Fruit fly (Drosophila melanogaster) whole organism, embryonic: ENCODE data around the gene GXIVsPLA2.

Experiments
- BEAF-32 ChIP-seq: fragments of 200-800 bp; sonication (Bioruptor generic); optimal IDR thresholded peaks from 3 replicates; lab custom pipeline; 2017; ENCODE audit warnings: missing biosample characterization, missing genetic modification characterization, mild to moderate bottlenecking, moderate library complexity, missing genetic modification reagents
- Bdp1 ChIP-seq: fragments of 200-800 bp; sonication (Bioruptor generic); optimal IDR thresholded peaks from 3 replicates; lab custom pipeline; 2016; ENCODE audit warnings: missing biosample characterization, missing genetic modification characterization
- CG10274 ChIP-seq: fragments of 200-800 bp; sonication (Bioruptor generic); optimal IDR thresholded peaks from 3 replicates; lab custom pipeline; 2017; ENCODE audit warnings: missing biosample characterization, mild to moderate bottlenecking, missing genetic modification characterization
- CG10366 ChIP-seq: fragments of 200-800 bp; sonication (Bioruptor generic); IDR thresholded peaks from 2 replicates; pipeline ENCODE4 v1.3.6; 2022; ENCODE audit warnings: missing biosample characterization, missing genetic modification characterization
- CG10462 ChIP-seq: fragments of 200-800 bp; sonication (Bioruptor generic); optimal IDR thresholded peaks from 2 replicates; lab custom pipeline; 2016; ENCODE audit warnings: missing biosample characterization, missing genetic modification characterization
- CG11695 ChIP-seq: fragments of 200-800 bp; sonication (Bioruptor generic); IDR thresholded peaks from 3 replicates; pipeline ENCODE4 v1.3.6; 2022; ENCODE audit warnings: missing biosample characterization, missing genetic modification characterization
- CG12155 ChIP-seq: fragments of 200-800 bp; sonication (Bioruptor generic); optimal IDR thresholded peaks from 3 replicates; lab custom pipeline; 2016; ENCODE audit warnings: missing biosample characterization, missing genetic modification characterization
- CG14014 ChIP-seq: fragments of 200-800 bp; sonication (Bioruptor generic); IDR thresholded peaks from 2 replicates; pipeline ENCODE4 v1.3.6; 2022; ENCODE audit warnings: missing biosample characterization, missing genetic modification characterization
- CG15073 ChIP-seq: fragments of 200-800 bp; sonication (Bioruptor generic); optimal IDR thresholded peaks from 2 replicates; lab custom pipeline; 2016; ENCODE audit warnings: missing biosample characterization, missing genetic modification characterization
- CG15601 ChIP-seq: fragments of 200-800 bp; sonication (Bioruptor generic); optimal IDR thresholded peaks from 3 replicates; lab custom pipeline; 2019; ENCODE audit warnings: missing biosample characterization, mild to moderate bottlenecking, missing genetic modification characterization, moderate library complexity
- CG1603 ChIP-seq: fragments of 200-800 bp; sonication (Bioruptor generic); optimal IDR thresholded peaks from 2 replicates; lab custom pipeline; 2019; ENCODE audit warnings: missing biosample characterization, mild to moderate bottlenecking, missing genetic modification characterization, moderate library complexity
- CG17361 ChIP-seq: fragments of 200-800 bp; sonication (Bioruptor generic); IDR thresholded peaks from 3 replicates; pipeline ENCODE4 v1.3.6; 2022; ENCODE audit warnings: missing biosample characterization, missing genetic modification characterization
- CG17568 ChIP-seq: fragments of 200-800 bp; sonication (Bioruptor generic); optimal IDR thresholded peaks from 2 replicates; lab custom pipeline; 2018; ENCODE audit warnings: missing biosample characterization, mild to moderate bottlenecking, missing genetic modification characterization, moderate library complexity
- CG17829 ChIP-seq: fragments of 200-800 bp; optimal IDR thresholded peaks from 2 replicates; lab custom pipeline; 2019; ENCODE audit warnings: missing biosample characterization, mild to moderate bottlenecking, missing genetic modification characterization, moderate library complexity
- CG2889 ChIP-seq: fragments of 200-800 bp; sonication (Bioruptor generic); IDR thresholded peaks from 3 replicates; pipeline ENCODE4 v1.3.6; 2022; ENCODE audit warnings: missing biosample characterization, missing genetic modification characterization
- CG30403 ChIP-seq: fragments of 200-800 bp; sonication (Bioruptor generic); optimal IDR thresholded peaks from 3 replicates; lab custom pipeline; 2016; ENCODE audit warnings: missing biosample characterization, missing genetic modification characterization
- CG5245 ChIP-seq: fragments of 200-800 bp; sonication (Bioruptor generic); optimal IDR thresholded peaks from 3 replicates; lab custom pipeline; 2016; ENCODE audit warnings: missing biosample characterization, missing genetic modification characterization
- CG6854 ChIP-seq: fragments of 200-800 bp; sonication (Bioruptor generic); optimal IDR thresholded peaks from 3 replicates; lab custom pipeline; 2017; ENCODE audit warnings: missing biosample characterization, mild to moderate bottlenecking, missing genetic modification characterization
- CG8359 ChIP-seq: fragments of 200-800 bp; sonication (Bioruptor generic); optimal IDR thresholded peaks from 2 replicates; lab custom pipeline; 2017; ENCODE audit warnings: missing biosample characterization, mild to moderate bottlenecking, missing genetic modification characterization, borderline replicate concordance
- CHES-1-like ChIP-seq: fragments of 200-800 bp; sonication (Bioruptor generic); optimal IDR thresholded peaks from 2 replicates; lab custom pipeline; 2016; ENCODE audit warnings: missing biosample characterization, missing genetic modification characterization
- CTCF ChIP-seq: fragments of 200-800 bp; sonication (Bioruptor generic); optimal IDR thresholded peaks from 2 replicates; lab custom pipeline; 2017; ENCODE audit warnings: missing biosample characterization, mild to moderate bottlenecking, missing genetic modification characterization, moderate library complexity
- Dek ChIP-seq: fragments of 200-800 bp; sonication (Bioruptor generic); optimal IDR thresholded peaks from 3 replicates; lab custom pipeline; 2019; ENCODE audit warnings: missing biosample characterization, mild to moderate bottlenecking, missing genetic modification characterization, moderate library complexity
- Dip2 ChIP-seq: fragments of 200-800 bp; sonication (Bioruptor generic); IDR thresholded peaks from 2 replicates; pipeline ENCODE4 v1.3.6; 2022; ENCODE audit warnings: missing biosample characterization, missing genetic modification characterization
- Doc3 ChIP-seq: fragments of 200-800 bp; sonication (Bioruptor generic); IDR thresholded peaks from 3 replicates; pipeline ENCODE4 v1.3.6; 2022; ENCODE audit warnings: missing biosample characterization, missing genetic modification characterization; ENCODE audit not compliant: partially characterized antibody
- Fer1 ChIP-seq: fragments of 200-800 bp; sonication (Bioruptor generic); optimal IDR thresholded peaks from 2 replicates; lab custom pipeline; 2017; ENCODE audit warnings: missing biosample characterization, mild to moderate bottlenecking, missing genetic modification characterization
- Fer3 ChIP-seq: fragments of 200-800 bp; sonication (Bioruptor generic); optimal IDR thresholded peaks from 2 replicates; lab custom pipeline; 2018; ENCODE audit warnings: missing biosample characterization, mild to moderate bottlenecking, missing genetic modification characterization, moderate library complexity
- HLH54F ChIP-seq: fragments of 200-800 bp; sonication (Bioruptor generic); optimal IDR thresholded peaks from 3 replicates; lab custom pipeline; 2016; ENCODE audit warnings: missing biosample characterization, missing genetic modification characterization
- Hmr ChIP-seq: fragments of 200-800 bp; sonication (Bioruptor generic); optimal IDR thresholded peaks from 3 replicates; lab custom pipeline; 2017; ENCODE audit warnings: mild to moderate bottlenecking, missing biosample characterization, missing genetic modification reagents, missing genetic modification characterization
- MESR4 ChIP-seq: fragments of 200-800 bp; sonication (Bioruptor generic); optimal IDR thresholded peaks from 2 replicates; lab custom pipeline; 2018; ENCODE audit warnings: missing biosample characterization, mild to moderate bottlenecking, missing genetic modification characterization, moderate library complexity
- NfI ChIP-seq: fragments of 200-800 bp; sonication (Bioruptor generic); optimal IDR thresholded peaks from 3 replicates; lab custom pipeline; 2018; ENCODE audit warnings: missing biosample characterization, mild to moderate bottlenecking, missing genetic modification characterization, moderate library complexity
- Sin3A ChIP-seq: fragments of >200 bp; optimal IDR thresholded peaks from 2 replicates; lab custom pipeline; 2018
- Taf1 ChIP-seq: fragments of 200-800 bp; sonication (Bioruptor generic); IDR thresholded peaks from 2 replicates; pipeline ENCODE4 v1.3.6; 2022; ENCODE audit warnings: missing biosample characterization, missing genetic modification characterization
- Xrp1 ChIP-seq: fragments of 200-800 bp; sonication (Bioruptor generic); IDR thresholded peaks from 2 replicates; pipeline ENCODE4 v1.3.6; 2022; ENCODE audit warnings: missing biosample characterization, missing genetic modification characterization
- ab ChIP-seq: fragments of 200-800 bp; sonication (Bioruptor generic); optimal IDR thresholded peaks from 2 replicates; lab custom pipeline; 2016; ENCODE audit warnings: missing biosample characterization, missing genetic modification characterization
- abd-A ChIP-seq: fragments of 200-800 bp; sonication (Bioruptor generic); optimal IDR thresholded peaks from 3 replicates; lab custom pipeline; 2019; ENCODE audit warnings: missing biosample characterization, mild to moderate bottlenecking, missing genetic modification characterization, moderate library complexity
- al ChIP-seq: fragments of 200-800 bp; sonication (Bioruptor generic); IDR thresholded peaks from 2 replicates; pipeline ENCODE4 v1.3.6; 2022; ENCODE audit warnings: missing biosample characterization, missing genetic modification characterization
- dysf ChIP-seq: fragments of 200-800 bp; sonication (Bioruptor generic); IDR thresholded peaks from 3 replicates; pipeline ENCODE4 v1.3.6; 2022; ENCODE audit warnings: missing biosample characterization, missing genetic modification characterization
- fd64A ChIP-seq: fragments of 200-800 bp; sonication (Bioruptor generic); optimal IDR thresholded peaks from 3 replicates; lab custom pipeline; 2018; ENCODE audit warnings: missing biosample characterization, mild to moderate bottlenecking, missing genetic modification characterization
- jumu ChIP-seq: fragments of 200-800 bp; sonication (Bioruptor generic); optimal IDR thresholded peaks from 3 replicates; lab custom pipeline; 2016; ENCODE audit warnings: missing biosample characterization, missing genetic modification characterization
- ken ChIP-seq: fragments of 200-800 bp; sonication (Bioruptor generic); IDR thresholded peaks from 3 replicates; pipeline ENCODE4 v1.3.6; 2022; ENCODE audit warnings: missing biosample characterization, missing genetic modification characterization
- klu ChIP-seq: fragments of 200-800 bp; sonication (Bioruptor generic); IDR thresholded peaks from 2 replicates; pipeline ENCODE4 v1.3.6; 2022; ENCODE audit warnings: missing biosample characterization, missing genetic modification characterization
- kni ChIP-seq: fragments of 200-800 bp; sonication (Bioruptor generic); optimal IDR thresholded peaks from 3 replicates; lab custom pipeline; 2017; ENCODE audit warnings: mild to moderate bottlenecking, missing biosample characterization, missing genetic modification reagents, missing genetic modification characterization
- mirr ChIP-seq: fragments of 200-800 bp; sonication (Bioruptor generic); optimal IDR thresholded peaks from 3 replicates; lab custom pipeline; 2018; ENCODE audit warnings: missing biosample characterization, mild to moderate bottlenecking, missing genetic modification characterization
- org-1 ChIP-seq: fragments of 200-800 bp; sonication (Bioruptor generic); optimal IDR thresholded peaks from 2 replicates; lab custom pipeline; 2017; ENCODE audit warnings: missing biosample characterization, missing genetic modification characterization
- pnt ChIP-seq: fragments of 200-800 bp; sonication (Bioruptor generic); optimal IDR thresholded peaks from 3 replicates; lab custom pipeline; 2016; ENCODE audit warnings: missing biosample characterization, missing genetic modification characterization
- pum ChIP-seq: fragments of 200-800 bp; sonication (Bioruptor generic); optimal IDR thresholded peaks from 2 replicates; lab custom pipeline; 2016; ENCODE audit warnings: missing biosample characterization, missing genetic modification characterization
- slbo ChIP-seq: fragments of 200-800 bp; sonication (Bioruptor generic); IDR thresholded peaks from 2 replicates; pipeline ENCODE4 v1.3.6; 2022; ENCODE audit warnings: missing biosample characterization, missing genetic modification characterization
- sob ChIP-seq: fragments of 200-800 bp; sonication (Bioruptor generic); IDR thresholded peaks from 2 replicates; pipeline ENCODE4 v1.3.6; 2022; ENCODE audit warnings: missing biosample characterization, missing genetic modification characterization
- ssp ChIP-seq: fragments of 200-800 bp; sonication (Bioruptor generic); IDR thresholded peaks from 2 replicates; pipeline ENCODE4 v1.3.6; 2022; ENCODE audit warnings: missing biosample characterization, missing genetic modification characterization
- trem ChIP-seq: fragments of 200-800 bp; optimal IDR thresholded peaks from 3 replicates; lab custom pipeline; 2019; ENCODE audit warnings: missing biosample characterization, mild to moderate bottlenecking, missing genetic modification characterization, moderate library complexity
- tup ChIP-seq: fragments of 200-800 bp; sonication (Bioruptor generic); optimal IDR thresholded peaks from 2 replicates; lab custom pipeline; 2016; ENCODE audit warnings: missing biosample characterization, mild to moderate bottlenecking, missing genetic modification characterization, moderate library complexity

GXIVsPLA2 gene

dm6 chr3L:16001164-16001679 is 46.3 kb downstream of the GXIVsPLA2 start (continued):
- TF ChIP-seq tup (GFP tag; lab: Kevin White, UChicago) (peak; percentile 30), CG6854 (GFP tag; lab: Kevin White, UChicago) (peak; percentile 69), dysf (peak; percentile 85; the same call in 2 of the 3 replicates), trem (tag; lab: Kevin White, UChicago) (peak; percentile 27), ssp (GFP tag; lab: Robert Waterston, UW) (0 out of 2 replicates have a peak, but pooled peaks have one; percentile 27), CTCF (GFP tag; lab: Kevin White, UChicago) (no peak), MESR4 (no peak), Xrp1 (GFP tag; lab: Robert Waterston, UW) (peak; percentile 46; the same call in 1 of the 2 replicates), CG10462 (GFP tag; lab: Kevin White, UChicago) (no peak), HLH54F (GFP tag; lab: Kevin White, UChicago) (peak; percentile 86), pum (GFP tag; lab: Kevin White, UChicago) (peak; percentile 63), al (GFP tag; lab: Robert Waterston, UW) (peak; percentile 65; the same call in 1 of the 2 replicates), slbo (GFP tag; lab: Robert Waterston, UW) (peak; percentile 80), Dip2 (GFP tag; lab: Robert Waterston, UW) (no peak), mirr (peak; percentile 81), Sin3A (lab: Kevin White, UChicago) (no peak), CG1603 (tag; lab: Kevin White, UChicago) (peak; percentile 55), CG5245 (GFP tag; lab: Kevin White, UChicago) (peak; percentile 34), CG10366 (peak; percentile 49), NfI (GFP tag; lab: Kevin White, UChicago) (peak; percentile 84), klu (peak; percentile 65; the same call in 1 of the 2 replicates), CG15073 (no peak), CG12155 (GFP tag; lab: Kevin White, UChicago) (peak; percentile 76), CG14014 (GFP tag; lab: Robert Waterston, UW) (peak; percentile 75), Doc3 (GFP tag; lab: Robert Waterston, UW) (no peak), CG17829 (tag; lab: Kevin White, UChicago) (peak; percentile 59), pnt (GFP tag; lab: Kevin White, UChicago) (peak; percentile 32), fd64A (GFP tag; lab: Kevin White, UChicago) (no peak), Dek (tag; lab: Kevin White, UChicago) (peak; percentile 88), Fer1 (peak; percentile 93), Fer3 (peak; percentile 85), CG15601 (tag; lab: Kevin White, UChicago) (peak; percentile 26), CG2889 (GFP tag; lab: Robert Waterston, UW) (peak; percentile 52; the same call in 1 of the 3 replicates), ken (GFP tag; lab: Robert Waterston, UW) (no peak), sob (GFP tag; lab: Robert Waterston, UW) (peak; percentile 79), Hmr (GFP tag; lab: Kevin White, UChicago) (peak; percentile 91), org-1 (GFP tag; lab: Kevin White, UChicago) (peak; percentile 78), BEAF-32 (GFP tag; lab: Kevin White, UChicago) (no peak), ab (GFP tag; lab: Kevin White, UChicago) (peak; percentile 23), kni (no peak), CG17568 (GFP tag; lab: Kevin White, UChicago) (peak; percentile 52), abd-A (tag; lab: Kevin White, UChicago) (peak; percentile 94), Taf1 (0 out of 2 replicates have a peak, but pooled peaks have one; percentile 20), Bdp1 (GFP tag; lab: Kevin White, UChicago) (peak; percentile 4), CHES-1-like (GFP tag; lab: Kevin White, UChicago) (peak; percentile 87), CG8359 (GFP tag; lab: Kevin White, UChicago) (no peak), CG10274 (GFP tag; lab: Kevin White, UChicago) (peak; percentile 33), CG11695 (GFP tag; lab: Robert Waterston, UW) (peak; percentile 71; the same call in 2 of the 3 replicates), CG30403 (GFP tag; lab: Kevin White, UChicago) (peak; percentile 83), CG17361 (peak; percentile 75), jumu (peak; percentile 56)
